Worm (Caenorhabditis elegans) whole organism, young adult: ENCODE data around the gene nhr-213.
A peak's percentile ranks its signal among the peaks of the same experiment; 100 is the strongest.

ENCODE experiments used
- C17E4.6 ChIP-seq: fragments of 200-800 bp; sonication (Bioruptor generic); IDR thresholded peaks from 2 replicates; pipeline ENCODE4 v1.3.6; 2022; ENCODE audit warnings: missing genetic modification reagents, missing genetic modification characterization, missing compliant biosample characterization
- F37B4.10 ChIP-seq: fragments of 200-800 bp; sonication (Bioruptor generic); IDR thresholded peaks from 2 replicates; pipeline ENCODE4 v1.3.6; 2022; ENCODE audit warnings: missing genetic modification characterization, missing compliant biosample characterization
- F55B11.4 ChIP-seq: sonication (generic microtip); optimal IDR thresholded peaks from 2 replicates; lab custom pipeline; 2016; ENCODE audit warnings: missing compliant biosample characterization, missing genetic modification characterization, borderline replicate concordance; ENCODE audit not compliant: insufficient read depth
- K11D2.4 ChIP-seq: fragments of 200-800 bp; sonication (Bioruptor generic); IDR thresholded peaks from 2 replicates; pipeline ENCODE4 v1.3.6; 2022; ENCODE audit warnings: missing genetic modification reagents, missing genetic modification characterization, missing compliant biosample characterization
- T07F8.4 ChIP-seq: sonication (generic microtip); optimal IDR thresholded peaks from 2 replicates; lab custom pipeline; 2016; ENCODE audit warnings: mild to moderate bottlenecking, missing genetic modification characterization, moderate library complexity, missing compliant biosample characterization
- T26A5.8 ChIP-seq: sonication (generic microtip); optimal IDR thresholded peaks from 2 replicates; lab custom pipeline; 2016; ENCODE audit warnings: missing genetic modification characterization, missing compliant biosample characterization
- Y53F4B.3 ChIP-seq: fragments of 200-800 bp; sonication (Bioruptor generic); IDR thresholded peaks from 2 replicates; pipeline ENCODE4 v1.3.6; 2022; ENCODE audit warnings: missing genetic modification reagents, missing genetic modification characterization, missing compliant biosample characterization
- Y53G8AR.9 ChIP-seq: fragments of 200-800 bp; sonication (Bioruptor generic); conservative IDR thresholded peaks from 2 replicates; pipeline ENCODE4 v1.3.6; 2022; ENCODE audit warnings: missing genetic modification reagents, missing genetic modification characterization, missing compliant biosample characterization
- Y79H2A.3 ChIP-seq: fragments of 200-800 bp; sonication (Bioruptor generic); conservative IDR thresholded peaks from 2 replicates; pipeline ENCODE4 v1.3.6; 2022; ENCODE audit warnings: missing genetic modification reagents, missing genetic modification characterization, missing compliant biosample characterization
- Y95B8A.8 ChIP-seq: fragments of 200-800 bp; sonication (Bioruptor generic); IDR thresholded peaks from 2 replicates; pipeline ENCODE4 v1.3.6; 2022; ENCODE audit warnings: missing genetic modification reagents, missing genetic modification characterization, missing compliant biosample characterization
- athp-1 ChIP-seq: sonication (generic microtip); optimal IDR thresholded peaks from 2 replicates; lab custom pipeline; 2017; ENCODE audit warnings: mild to moderate bottlenecking, missing genetic modification characterization, missing compliant biosample characterization
- attf-6 ChIP-seq: fragments of 200-800 bp; sonication (Bioruptor generic); IDR thresholded peaks from 2 replicates; pipeline ENCODE4 v1.3.6; 2022; ENCODE audit warnings: missing genetic modification reagents, missing genetic modification characterization, missing compliant biosample characterization
- bed-1 ChIP-seq: fragments of 200-800 bp; sonication (Bioruptor generic); IDR thresholded peaks from 2 replicates; pipeline ENCODE4 v1.3.6; 2022; ENCODE audit warnings: missing genetic modification reagents, missing genetic modification characterization, missing compliant biosample characterization
- bed-2 ChIP-seq: fragments of 200-800 bp; sonication (Bioruptor generic); IDR thresholded peaks from 2 replicates; pipeline ENCODE4 v1.3.6; 2022; ENCODE audit warnings: missing genetic modification reagents, missing genetic modification characterization, missing compliant biosample characterization
- ccch-3 ChIP-seq: fragments of 200-800 bp; sonication (Bioruptor generic); optimal IDR thresholded peaks from 2 replicates; lab custom pipeline; 2018; ENCODE audit warnings: mild to moderate bottlenecking, missing genetic modification characterization, missing compliant biosample characterization
- cebp-2 ChIP-seq: fragments of 200-800 bp; sonication (Bioruptor generic); IDR thresholded peaks from 2 replicates; pipeline ENCODE4 v1.3.6; 2022; ENCODE audit warnings: missing genetic modification characterization, missing compliant biosample characterization
- ceh-91 ChIP-seq: fragments of 200-800 bp; sonication (Bioruptor generic); IDR thresholded peaks from 2 replicates; pipeline ENCODE4 v1.3.6; 2022; ENCODE audit warnings: missing genetic modification reagents, missing genetic modification characterization, missing compliant biosample characterization
- dpff-1 ChIP-seq: sonication (generic microtip); optimal IDR thresholded peaks from 2 replicates; lab custom pipeline; 2017; ENCODE audit warnings: mild to moderate bottlenecking, missing genetic modification characterization, missing compliant biosample characterization
- egl-44 ChIP-seq: fragments of 200-800 bp; sonication (Bioruptor generic); IDR thresholded peaks from 2 replicates; pipeline ENCODE4 v1.3.6; 2022; ENCODE audit warnings: missing genetic modification reagents, missing genetic modification characterization, missing compliant biosample characterization
- hmg-20 ChIP-seq: fragments of 200-800 bp; sonication (Bioruptor generic); IDR thresholded peaks from 2 replicates; pipeline ENCODE4 v1.3.6; 2022; ENCODE audit warnings: missing genetic modification reagents, missing genetic modification characterization, missing compliant biosample characterization
- lin-26 ChIP-seq: fragments of 200-800 bp; sonication (Bioruptor generic); IDR thresholded peaks from 2 replicates; pipeline ENCODE4 v1.3.6; 2022; ENCODE audit warnings: missing genetic modification reagents, missing genetic modification characterization, missing compliant biosample characterization
- lin-54 ChIP-seq: fragments of 200-800 bp; sonication (Bioruptor generic); optimal IDR thresholded peaks from 2 replicates; lab custom pipeline; 2018; ENCODE audit warnings: mild to moderate bottlenecking, missing genetic modification characterization, missing compliant biosample characterization
- lir-1 ChIP-seq: fragments of 200-800 bp; sonication (Bioruptor generic); conservative IDR thresholded peaks from 2 replicates; pipeline ENCODE4 v1.3.6; 2022; ENCODE audit warnings: missing genetic modification reagents, missing genetic modification characterization, missing compliant biosample characterization
- lsl-1 ChIP-seq: fragments of 200-800 bp; sonication (Bioruptor generic); optimal IDR thresholded peaks from 2 replicates; lab custom pipeline; 2018; ENCODE audit warnings: mild to moderate bottlenecking, missing genetic modification characterization, moderate library complexity, missing compliant biosample characterization
- madf-10 ChIP-seq: sonication (generic microtip); optimal IDR thresholded peaks from 2 replicates; lab custom pipeline; 2016; ENCODE audit warnings: mild to moderate bottlenecking, missing genetic modification characterization, missing compliant biosample characterization
- madf-3 ChIP-seq: fragments of 200-800 bp; sonication (Bioruptor generic); IDR thresholded peaks from 2 replicates; pipeline ENCODE4 v1.3.6; 2022; ENCODE audit warnings: missing genetic modification reagents, missing genetic modification characterization, missing compliant biosample characterization
- mcd-1 ChIP-seq: fragments of 200-800 bp; sonication (Bioruptor generic); IDR thresholded peaks from 2 replicates; pipeline ENCODE4 v1.3.6; 2022; ENCODE audit warnings: missing genetic modification reagents, missing genetic modification characterization, missing compliant biosample characterization
- nfya-2 ChIP-seq: fragments of 200-800 bp; sonication (Bioruptor generic); IDR thresholded peaks from 2 replicates; pipeline ENCODE4 v1.3.6; 2022; ENCODE audit warnings: missing genetic modification reagents, missing genetic modification characterization, missing compliant biosample characterization
- nhr-80 ChIP-seq: sonication (generic microtip); optimal IDR thresholded peaks from 2 replicates; lab custom pipeline; 2016; ENCODE audit warnings: missing genetic modification characterization, missing compliant biosample characterization
- pha-4 ChIP-seq: fragments of 150-350 bp; sonication (generic microtip); optimal IDR thresholded peaks from 2 replicates; lab custom pipeline; 2014; ENCODE audit warnings: missing biosample characterization, missing genetic modification reagents, missing genetic modification characterization
- rcor-1 ChIP-seq: fragments of 200-800 bp; sonication (Bioruptor generic); IDR thresholded peaks from 2 replicates; pipeline ENCODE4 v1.3.6; 2022; ENCODE audit warnings: missing genetic modification reagents, missing genetic modification characterization, missing compliant biosample characterization
- rec-8 ChIP-seq, 2 experiments: sonication (generic microtip); optimal IDR thresholded peaks; 2 replicates each; lab custom pipeline; 2016; ENCODE audit warnings: mild to moderate bottlenecking in 2 of 2, missing genetic modification characterization in 2 of 2, missing genetic modification reagents in 2 of 2, missing genotype in 2 of 2, missing biosample characterization in 1 of 2, missing compliant biosample characterization in 1 of 2, moderate library complexity in 1 of 2
- rpc-1 ChIP-seq, 2 experiments: fragments of 150-350 bp in 1 of 2; sonication (generic microtip) in 1 of 2; optimal IDR thresholded peaks; 2 replicates each; lab custom pipeline; 2014 to 2018; ENCODE audit warnings: missing biosample characterization in 1 of 2, missing genetic modification characterization in 1 of 2, missing genetic modification reagents in 1 of 2, missing genotype in 1 of 2
- sea-2 ChIP-seq: fragments of 200-800 bp; sonication (Bioruptor generic); IDR thresholded peaks from 2 replicates; pipeline ENCODE4 v1.3.6; 2022; ENCODE audit warnings: missing genetic modification characterization, missing compliant biosample characterization
- snpc-1.3 ChIP-seq: sonication (generic microtip); optimal IDR thresholded peaks from 2 replicates; lab custom pipeline; 2017; ENCODE audit warnings: missing genetic modification characterization, mild to moderate bottlenecking, missing compliant biosample characterization, antibody characterized with exemption, moderate library complexity, missing genotype, missing genetic modification reagents; ENCODE audit not compliant: insufficient read depth
- snpc-4 ChIP-seq, 5 experiments: fragments of 150-350 bp in 1 of 5; sonication (generic microtip) in 4 of 5; optimal IDR thresholded peaks; 2 replicates each; lab custom pipeline; 2014 to 2018; ENCODE audit warnings: missing genetic modification characterization in 5 of 5, missing biosample characterization in 3 of 5, antibody characterized with exemption in 2 of 5, mild to moderate bottlenecking in 2 of 5, missing compliant biosample characterization in 2 of 5, missing genotype in 2 of 5, moderate library complexity in 2 of 5, missing genetic modification reagents in 1 of 5
- unc-130 ChIP-seq: sonication (generic microtip); optimal IDR thresholded peaks from 2 replicates; lab custom pipeline; 2016; ENCODE audit warnings: missing genetic modification reagents, missing genetic modification characterization, missing compliant biosample characterization
- unc-62 ChIP-seq: fragments of 150-350 bp; optimal IDR thresholded peaks from 2 replicates; lab custom pipeline; 2014; ENCODE audit warnings: missing biosample characterization, missing genetic modification reagents, missing genetic modification characterization
- ztf-18 ChIP-seq: sonication (generic microtip); optimal IDR thresholded peaks from 2 replicates; lab custom pipeline; 2016; ENCODE audit warnings: missing genotype, mild to moderate bottlenecking, missing genetic modification characterization, missing compliant biosample characterization
- ztf-3 ChIP-seq: fragments of 200-800 bp; sonication (Bioruptor generic); optimal IDR thresholded peaks from 2 replicates; lab custom pipeline; 2018; ENCODE audit warnings: mild to moderate bottlenecking, missing genetic modification characterization, missing compliant biosample characterization

Gene nhr-213

ce11 chrV:15870356-15870755 lies 26.2 kb downstream of the nhr-213 start, which contains the start of gene str-57:
str-57 (plus strand) TSS chrV:15870656.
- no peak for TF ChIP-seq T07F8.4 (tag; lab: Kevin White, UChicago)
- no peak for TF ChIP-seq ceh-91 (GFP tag; lab: Robert Waterston, UW)
- no peak for TF ChIP-seq K11D2.4
- no peak for TF ChIP-seq unc-62 (GFP tag; lab: Kevin White, UChicago)
- TF ChIP-seq nhr-80 (tag; lab: Kevin White, UChicago), result no peak
- no peak for TF ChIP-seq unc-130 (GFP tag; lab: Kevin White, UChicago)
- TF ChIP-seq T26A5.8 (tag; lab: Kevin White, UChicago), result no peak
- TF ChIP-seq bed-2 (GFP tag; lab: Robert Waterston, UW), result no peak

- TF ChIP-seq lsl-1 (GFP tag; lab: Kevin White, UChicago) (peak; percentile 78), Y79H2A.3 (GFP tag; lab: Robert Waterston, UW) (no peak)
Observed at ce11 chrV:15867373-15867772, 29.2 kb downstream of the nhr-213 start, which contains the start of gene fbxa-197. fbxa-197 (plus strand) TSS chrV:15867673.

- TF ChIP-seq lin-26 (GFP tag; lab: Robert Waterston, UW), result no peak
- TF ChIP-seq Y53F4B.3, result no peak
- no peak for TF ChIP-seq mcd-1 (GFP tag; lab: Robert Waterston, UW)
- no peak for TF ChIP-seq rcor-1 (GFP tag; lab: Robert Waterston, UW)
- no peak for TF ChIP-seq madf-10 (tag; lab: Kevin White, UChicago)
- TF ChIP-seq egl-44 (GFP tag; lab: Robert Waterston, UW), result no peak
- no peak for TF ChIP-seq bed-1 (GFP tag; lab: Robert Waterston, UW)
- TF ChIP-seq pha-4 (tag; lab: Kevin White, UChicago), result no peak
- no peak for TF ChIP-seq F55B11.4 (tag; lab: Kevin White, UChicago)
- no peak for TF ChIP-seq Y95B8A.8
- no peak for TF ChIP-seq rpc-1 (optimal IDR thresholded peaks at IDR 0.05; lab: Kevin White, UChicago)
- TF ChIP-seq rpc-1 (tag; optimal IDR thresholded peaks at IDR 0.05; lab: Kevin White, UChicago), result no peak
- no peak for TF ChIP-seq hmg-20 (GFP tag; lab: Robert Waterston, UW)
- TF ChIP-seq, all 124 proteins: peak for 0
Observed at ce11 chrV:15865839-15866238, 30.7 kb downstream of the nhr-213 start, which contains the start of gene srh-293. srh-293 (plus strand) TSS chrV:15866139.

ce11 chrV:15863042-15863441 lies 33.5 kb downstream of the nhr-213 start, which contains the start of gene srh-299:
srh-299 (plus strand) TSS chrV:15863342.
- TF ChIP-seq rec-8 (tag; optimal IDR thresholded peaks at IDR 0.05; lab: Kevin White, UChicago), result no peak

ce11 chrV:15862599-15862998 lies 34.0 kb downstream of the nhr-213 start, which contains the start of gene srz-12:
srz-12 (minus strand) TSS chrV:15862699.
- TF ChIP-seq snpc-4 (GFP tag; optimal IDR thresholded peaks at IDR 0.05; lab: Kevin White, UChicago) (no peak), snpc-4 (tag; optimal IDR thresholded peaks at IDR 0.05; lab: Kevin White, UChicago) (no peak), sea-2 (no peak), F37B4.10 (GFP tag; lab: Robert Waterston, UW) (no peak)

ce11 chrV:15858292-15858691 lies 38.3 kb downstream of the nhr-213 start, which contains the start of gene srh-148:
srh-148 (minus strand) TSS chrV:15858392.
- no peak for TF ChIP-seq madf-3 (GFP tag; lab: Robert Waterston, UW)
- no peak for TF ChIP-seq nfya-2
- no peak for TF ChIP-seq F55B11.4 (tag; lab: Kevin White, UChicago)
- TF ChIP-seq cebp-2 (GFP tag; lab: Robert Waterston, UW), result no peak
- TF ChIP-seq lin-54 (GFP tag; lab: Kevin White, UChicago), result no peak
- no peak for TF ChIP-seq athp-1 (tag; lab: Kevin White, UChicago)
- no peak for TF ChIP-seq Y53G8AR.9 (GFP tag; lab: Robert Waterston, UW)
- no peak for TF ChIP-seq ztf-18
- no peak for TF ChIP-seq pha-4 (tag; lab: Kevin White, UChicago)
- no peak for TF ChIP-seq snpc-1.3 (tag; lab: Kevin White, UChicago)
- TF ChIP-seq C17E4.6 (GFP tag; lab: Robert Waterston, UW), result no peak
- no peak for TF ChIP-seq ccch-3 (GFP tag; lab: Kevin White, UChicago)
- no peak for TF ChIP-seq lir-1 (GFP tag; lab: Robert Waterston, UW)
- TF ChIP-seq dpff-1 (tag; lab: Kevin White, UChicago), result no peak
- no peak for TF ChIP-seq ztf-3
- TF ChIP-seq attf-6 (GFP tag; lab: Robert Waterston, UW), result no peak
